Worm (Caenorhabditis elegans) whole organism, mixed stage, embryonic: ENCODE results near the gene srx-119.

ENCODE experiments used
- M03D4.4 ChIP-seq: sonication (generic microtip); optimal IDR thresholded peaks from 2 replicates; lab custom pipeline; 2017; ENCODE audit warnings: mild to moderate bottlenecking, missing genetic modification characterization, missing compliant biosample characterization
- blmp-1 ChIP-seq: fragments of 150-350 bp; optimal IDR thresholded peaks from 2 replicates; lab custom pipeline; 2014; ENCODE audit warnings: missing biosample characterization, missing genetic modification characterization
- ceh-39 ChIP-seq: fragments of 150-350 bp; optimal IDR thresholded peaks from 2 replicates; lab custom pipeline; 2014; ENCODE audit warnings: missing biosample characterization, missing genetic modification characterization
- ceh-43 ChIP-seq: fragments of 200-800 bp; sonication (Bioruptor generic); optimal IDR thresholded peaks from 2 replicates; lab custom pipeline; 2018; ENCODE audit warnings: mild to moderate bottlenecking, missing genetic modification characterization, moderate library complexity, missing compliant biosample characterization
- ceh-83 ChIP-seq: fragments of 200-800 bp; sonication (Bioruptor generic); optimal IDR thresholded peaks from 2 replicates; lab custom pipeline; 2018; ENCODE audit warnings: mild to moderate bottlenecking, missing genetic modification characterization, missing compliant biosample characterization
- ces-1 ChIP-seq: fragments of 150-350 bp; optimal IDR thresholded peaks from 2 replicates; lab custom pipeline; 2014; ENCODE audit warnings: missing biosample characterization, missing genetic modification reagents, missing genetic modification characterization
- cnd-1 ChIP-seq: fragments of 200-800 bp; sonication (Bioruptor generic); optimal IDR thresholded peaks from 2 replicates; lab custom pipeline; 2018; ENCODE audit warnings: mild to moderate bottlenecking, missing genetic modification characterization, missing compliant biosample characterization
- elt-1 ChIP-seq: sonication (generic microtip); optimal IDR thresholded peaks from 2 replicates; lab custom pipeline; 2017; ENCODE audit warnings: missing genetic modification characterization, mild to moderate bottlenecking, missing compliant biosample characterization, antibody characterized with exemption, moderate library complexity, borderline replicate concordance; ENCODE audit not compliant: insufficient read depth
- elt-3 ChIP-seq: fragments of 150-350 bp; optimal IDR thresholded peaks from 2 replicates; lab custom pipeline; 2014; ENCODE audit warnings: missing biosample characterization, missing genetic modification characterization
- flh-1 ChIP-seq: fragments of 200-800 bp; sonication (Bioruptor generic); optimal IDR thresholded peaks from 2 replicates; lab custom pipeline; 2018; ENCODE audit warnings: mild to moderate bottlenecking, missing genetic modification characterization, moderate library complexity, missing compliant biosample characterization
- ham-2 ChIP-seq: fragments of 200-800 bp; sonication (Bioruptor generic); optimal IDR thresholded peaks from 2 replicates; lab custom pipeline; 2018; ENCODE audit warnings: mild to moderate bottlenecking, missing genetic modification characterization, missing compliant biosample characterization
- hlh-1 ChIP-seq: fragments of 150-350 bp; optimal IDR thresholded peaks from 2 replicates; lab custom pipeline; 2014; ENCODE audit warnings: missing biosample characterization, missing genetic modification reagents, missing genetic modification characterization
- lin-13 ChIP-seq: fragments of 150-350 bp; optimal IDR thresholded peaks from 2 replicates; lab custom pipeline; 2014; ENCODE audit warnings: missing biosample characterization, missing genetic modification characterization
- lin-32 ChIP-seq: fragments of 200-800 bp; sonication (Bioruptor generic); optimal IDR thresholded peaks from 2 replicates; lab custom pipeline; 2018; ENCODE audit warnings: mild to moderate bottlenecking, missing genetic modification characterization, missing compliant biosample characterization
- mab-5 ChIP-seq: fragments of 150-350 bp; optimal IDR thresholded peaks from 2 replicates; lab custom pipeline; 2014; ENCODE audit warnings: missing biosample characterization, missing genetic modification characterization
- mep-1 ChIP-seq: fragments of 150-350 bp; optimal IDR thresholded peaks from 2 replicates; lab custom pipeline; 2017; ENCODE audit warnings: missing biosample characterization, missing genetic modification reagents, missing genetic modification characterization, inconsistent platforms
- mls-2 ChIP-seq: sonication (generic microtip); optimal IDR thresholded peaks from 2 replicates; lab custom pipeline; 2016; ENCODE audit warnings: mild to moderate bottlenecking, missing genetic modification characterization, moderate library complexity, missing compliant biosample characterization
- nhr-12 ChIP-seq: fragments of 150-350 bp; optimal IDR thresholded peaks from 2 replicates; lab custom pipeline; 2014; ENCODE audit warnings: missing biosample characterization, missing genetic modification characterization
- nhr-237 ChIP-seq: fragments of 150-350 bp; optimal IDR thresholded peaks from 2 replicates; lab custom pipeline; 2014; ENCODE audit warnings: missing biosample characterization, missing genetic modification characterization
- nhr-28 ChIP-seq: fragments of 150-350 bp; optimal IDR thresholded peaks from 2 replicates; lab custom pipeline; 2014; ENCODE audit warnings: missing biosample characterization, missing genetic modification characterization
- pha-4 ChIP-seq: fragments of 150-350 bp; optimal IDR thresholded peaks from 2 replicates; lab custom pipeline; 2018; ENCODE audit warnings: missing biosample characterization, missing genetic modification reagents, missing genetic modification characterization
- sem-2 ChIP-seq: fragments of 200-800 bp; sonication (Bioruptor generic); optimal IDR thresholded peaks from 2 replicates; lab custom pipeline; 2018; ENCODE audit warnings: mild to moderate bottlenecking, missing genetic modification characterization, missing compliant biosample characterization
- snpc-4 ChIP-seq: fragments of 150-350 bp; optimal IDR thresholded peaks from 2 replicates; lab custom pipeline; 2014; ENCODE audit warnings: missing biosample characterization, missing genetic modification characterization
- sptf-1 ChIP-seq: sonication (generic microtip); optimal IDR thresholded peaks from 2 replicates; lab custom pipeline; 2017; ENCODE audit warnings: mild to moderate bottlenecking, missing genetic modification characterization, moderate library complexity, missing compliant biosample characterization
- unc-120 ChIP-seq: sonication (generic microtip); optimal IDR thresholded peaks from 2 replicates; lab custom pipeline; 2017; ENCODE audit warnings: missing genetic modification characterization, missing compliant biosample characterization; ENCODE audit not compliant: poor library complexity, severe bottlenecking
- unc-39 ChIP-seq: fragments of 150-350 bp; optimal IDR thresholded peaks from 2 replicates; lab custom pipeline; 2014; ENCODE audit warnings: missing biosample characterization, missing genetic modification characterization
- zip-8 ChIP-seq: fragments of 150-350 bp; optimal IDR thresholded peaks from 2 replicates; lab custom pipeline; 2014; ENCODE audit warnings: missing biosample characterization, missing genetic modification characterization
- ztf-11 ChIP-seq: fragments of 150-350 bp; optimal IDR thresholded peaks from 2 replicates; lab custom pipeline; 2014; ENCODE audit warnings: missing biosample characterization, missing genetic modification characterization

Gene srx-119

DNA sequence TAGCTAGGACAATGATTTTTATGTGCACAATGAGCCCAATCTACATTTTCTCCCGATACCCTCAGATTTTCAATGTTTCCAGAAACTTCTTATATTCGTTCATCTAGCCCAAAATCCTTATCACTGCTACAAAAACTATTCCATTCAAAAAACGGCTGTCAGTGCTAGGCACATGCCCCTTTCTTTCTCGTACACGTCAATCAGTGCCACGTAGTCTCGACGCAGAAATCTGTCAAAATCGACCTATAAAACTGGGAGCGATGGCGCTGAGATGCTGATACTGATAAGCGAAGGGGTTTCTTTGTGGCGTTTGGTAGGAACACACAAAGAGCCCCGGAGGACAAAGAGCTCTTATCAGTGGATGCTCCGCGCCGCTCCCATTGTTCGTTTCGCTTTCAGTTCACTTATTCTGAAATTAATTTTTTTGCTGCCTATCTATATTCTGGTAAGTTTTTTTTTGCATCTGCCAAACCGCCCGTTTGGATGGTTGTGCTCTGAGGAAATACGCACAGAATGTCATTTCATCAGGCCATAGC, 9.2 kb upstream of the srx-119 start, which contains the start of gene srh-70:
Gene srh-70, minus strand, starts transcription at position 51 of the 536 bp plus-strand sequence.
- TF ChIP-seq M03D4.4 (tag; lab: Kevin White, UChicago) (no peak), ceh-43 (no peak), unc-39 (tag; lab: Kevin White, UChicago) (no peak), mls-2 (tag; lab: Kevin White, UChicago) (no peak), lin-32 (GFP tag; lab: Kevin White, UChicago) (no peak), blmp-1 (no peak)

ce11 chrII:12519616-12520015, 8.4 kb upstream of the srx-119 start, which contains the start of gene ceh-99:
Gene ceh-99 (plus strand): TSS chrII:12519981.
- no peak for TF ChIP-seq M03D4.4 (tag; lab: Kevin White, UChicago)
- no peak for TF ChIP-seq snpc-4 (tag; lab: Kevin White, UChicago)
- no peak for TF ChIP-seq unc-120 (tag; lab: Kevin White, UChicago)
- no peak for TF ChIP-seq mep-1 (tag; lab: Kevin White, UChicago)
- no peak for TF ChIP-seq nhr-28 (tag; lab: Kevin White, UChicago)
- TF ChIP-seq flh-1 (GFP tag; lab: Kevin White, UChicago): no peak
- no peak for TF ChIP-seq pha-4 (tag; lab: Kevin White, UChicago)
- no peak for TF ChIP-seq ces-1 (GFP tag; lab: Kevin White, UChicago)
- TF ChIP-seq ham-2: no peak
- no peak for TF ChIP-seq elt-3 (tag; lab: Kevin White, UChicago)
- no peak for TF ChIP-seq nhr-12 (tag; lab: Kevin White, UChicago)
- TF ChIP-seq lin-32 (GFP tag; lab: Kevin White, UChicago): no peak
- TF ChIP-seq hlh-1: no peak
- TF ChIP-seq elt-1 (tag; lab: Kevin White, UChicago): no peak
- no peak for TF ChIP-seq blmp-1
- TF ChIP-seq ceh-39 (tag; lab: Kevin White, UChicago): no peak
- no peak for TF ChIP-seq sem-2 (GFP tag; lab: Kevin White, UChicago)
- no peak for TF ChIP-seq mab-5 (tag; lab: Kevin White, UChicago)
- TF ChIP-seq nhr-237 (tag; lab: Kevin White, UChicago): no peak
- TF ChIP-seq, all 35 proteins: peak for 0

DNA sequence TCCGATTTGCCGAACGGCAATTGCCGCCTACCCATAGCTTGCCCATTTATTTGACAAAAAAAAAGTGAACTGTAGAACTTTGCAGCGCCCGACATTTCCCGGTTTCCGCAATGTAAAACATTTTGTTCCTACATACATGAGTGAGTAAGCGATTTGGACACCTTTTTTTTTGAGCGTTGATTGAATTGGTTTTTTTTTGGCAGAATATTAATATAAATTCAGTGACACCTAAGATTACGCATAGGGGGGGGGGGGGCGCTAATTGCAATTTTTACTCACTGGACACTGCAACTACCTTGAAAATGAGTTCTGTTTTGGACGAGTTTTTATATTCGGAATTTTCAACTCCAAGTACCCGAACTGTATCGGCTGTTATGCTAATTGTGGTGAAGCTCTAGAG, 2.5 kb upstream of the srx-119 start, which contains the start of gene srx-118:
Gene srx-118, plus strand, starts transcription at position 301 of the 400 bp plus-strand sequence.
- TF ChIP-seq cnd-1 (tag; lab: Kevin White, UChicago): no peak
- TF ChIP-seq nhr-28 (tag; lab: Kevin White, UChicago): no peak
- TF ChIP-seq mls-2 (tag; lab: Kevin White, UChicago): no peak
- TF ChIP-seq unc-120 (tag; lab: Kevin White, UChicago): no peak
- TF ChIP-seq sptf-1 (tag; lab: Kevin White, UChicago): no peak
- no peak for TF ChIP-seq elt-3 (tag; lab: Kevin White, UChicago)
- no peak for TF ChIP-seq ces-1 (GFP tag; lab: Kevin White, UChicago)
- no peak for TF ChIP-seq hlh-1
- no peak for TF ChIP-seq snpc-4 (tag; lab: Kevin White, UChicago)
- no peak for TF ChIP-seq nhr-12 (tag; lab: Kevin White, UChicago)
- no peak for TF ChIP-seq pha-4 (tag; lab: Kevin White, UChicago)
- no peak for TF ChIP-seq ham-2
- TF ChIP-seq ztf-11 (tag; lab: Kevin White, UChicago): no peak
- no peak for TF ChIP-seq lin-32 (GFP tag; lab: Kevin White, UChicago)
- TF ChIP-seq elt-1 (tag; lab: Kevin White, UChicago): no peak
- TF ChIP-seq nhr-237 (tag; lab: Kevin White, UChicago): no peak
- TF ChIP-seq zip-8 (tag; lab: Kevin White, UChicago): no peak
- no peak for TF ChIP-seq ceh-43
- no peak for TF ChIP-seq ceh-83

DNA sequence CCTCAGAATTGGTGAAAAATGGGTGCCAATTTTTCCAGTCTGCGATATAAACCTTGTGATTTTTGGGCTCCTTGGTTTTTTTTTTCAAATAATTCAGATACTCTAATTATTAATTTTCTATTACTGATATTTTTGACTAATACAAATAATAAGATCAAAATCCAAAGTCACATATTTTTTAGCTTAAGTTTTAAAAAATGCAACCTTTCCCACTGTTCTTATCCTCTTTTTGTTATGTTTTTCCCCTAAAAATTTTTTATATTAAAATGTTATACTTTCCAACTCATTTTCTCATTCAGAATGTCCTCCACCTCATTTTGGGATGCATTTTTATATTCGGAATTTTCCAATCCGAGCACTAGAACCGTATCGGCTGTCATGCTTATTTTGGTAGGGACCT, 2.9 kb downstream of the srx-119 start, which contains the start of gene srx-120:
Gene srx-120, plus strand, starts transcription at position 301 of the 400 bp plus-strand sequence.
- no peak for TF ChIP-seq elt-3 (tag; lab: Kevin White, UChicago)
- no peak for TF ChIP-seq ceh-43
- TF ChIP-seq ceh-83: no peak
- TF ChIP-seq M03D4.4 (tag; lab: Kevin White, UChicago): no peak
- no peak for TF ChIP-seq lin-13 (tag; lab: Kevin White, UChicago)
- no peak for TF ChIP-seq sptf-1 (tag; lab: Kevin White, UChicago)
- TF ChIP-seq elt-1 (tag; lab: Kevin White, UChicago): no peak
- no peak for TF ChIP-seq mep-1 (tag; lab: Kevin White, UChicago)
- no peak for TF ChIP-seq nhr-12 (tag; lab: Kevin White, UChicago)
- no peak for TF ChIP-seq pha-4 (tag; lab: Kevin White, UChicago)
